Worm (Caenorhabditis elegans) whole organism, midembryonic: ENCODE results near the gene pqn-62.

Experiments used
- T22C8.4 ChIP-seq: fragments of 200-800 bp; sonication (Bioruptor generic); IDR thresholded peaks from 2 replicates; pipeline ENCODE4 v1.3.6; 2022; ENCODE audit warnings: missing genetic modification characterization, missing compliant biosample characterization
- cog-1 ChIP-seq: sonication (generic microtip); optimal IDR thresholded peaks from 2 replicates; lab custom pipeline; 2016; ENCODE audit warnings: missing genetic modification characterization, missing compliant biosample characterization
- flt-1 ChIP-seq: fragments of 200-800 bp; sonication (Bioruptor generic); IDR thresholded peaks from 2 replicates; pipeline ENCODE4 v1.3.6; 2022; ENCODE audit warnings: missing genetic modification characterization, missing compliant biosample characterization
- klf-2 ChIP-seq: fragments of 200-800 bp; sonication (Bioruptor generic); conservative IDR thresholded peaks from 2 replicates; pipeline ENCODE4 v1.3.6; 2022; ENCODE audit warnings: missing genetic modification reagents, missing genetic modification characterization, missing compliant biosample characterization
- med-1 ChIP-seq: sonication (generic microtip); optimal IDR thresholded peaks from 2 replicates; lab custom pipeline; 2017; ENCODE audit warnings: missing genetic modification characterization, mild to moderate bottlenecking, missing compliant biosample characterization, antibody characterized with exemption, missing genetic modification reagents; ENCODE audit not compliant: insufficient read depth
- ref-1 ChIP-seq: fragments of 200-800 bp; sonication (Bioruptor generic); conservative IDR thresholded peaks from 2 replicates; pipeline ENCODE4 v1.3.6; 2022; ENCODE audit warnings: missing genetic modification reagents, missing genetic modification characterization, missing compliant biosample characterization
- ztf-23 ChIP-seq: fragments of 200-800 bp; sonication (Bioruptor generic); IDR thresholded peaks from 2 replicates; pipeline ENCODE4 v1.3.6; 2022; ENCODE audit warnings: missing genetic modification reagents, missing genetic modification characterization, missing compliant biosample characterization
- ztf-29 ChIP-seq: fragments of 200-800 bp; sonication (Bioruptor generic); IDR thresholded peaks from 2 replicates; pipeline ENCODE4 v1.3.6; 2022; ENCODE audit warnings: missing genetic modification reagents, missing genetic modification characterization, missing compliant biosample characterization

ce11 chrX:5151403-5151802, 44.5 kb upstream of the pqn-62 start:
- TF ChIP-seq ref-1 (GFP tag; lab: Robert Waterston, UW) (no peak), cog-1 (no peak), flt-1 (no peak), ztf-23 (GFP tag; lab: Robert Waterston, UW) (no peak), ztf-29 (GFP tag; lab: Robert Waterston, UW) (no peak), klf-2 (GFP tag; lab: Robert Waterston, UW) (no peak), med-1 (no peak), T22C8.4 (GFP tag; lab: Robert Waterston, UW) (no peak)
